Worm (Caenorhabditis elegans) whole organism, young adult: ENCODE results near the gene mut-14.

Experiments used
- B0261.1 ChIP-seq: sonication (generic microtip); optimal IDR thresholded peaks from 2 replicates; lab custom pipeline; 2016; ENCODE audit warnings: mild to moderate bottlenecking, missing genetic modification characterization, moderate library complexity, missing compliant biosample characterization
- B0336.3 ChIP-seq: fragments of 200-800 bp; sonication (Bioruptor generic); IDR thresholded peaks from 2 replicates; pipeline ENCODE4 v1.3.6; 2022; ENCODE audit warnings: missing genetic modification characterization, missing compliant biosample characterization
- F10E7.11 ChIP-seq: sonication (generic microtip); optimal IDR thresholded peaks from 2 replicates; lab custom pipeline; 2017; ENCODE audit warnings: mild to moderate bottlenecking, missing genetic modification characterization, moderate library complexity, missing compliant biosample characterization
- F33H1.4 ChIP-seq: fragments of 200-800 bp; sonication (Bioruptor generic); IDR thresholded peaks from 2 replicates; pipeline ENCODE4 v1.3.6; 2022; ENCODE audit warnings: missing genetic modification reagents, missing genetic modification characterization, missing compliant biosample characterization
- K12H6.12 ChIP-seq: fragments of 200-800 bp; sonication (Bioruptor generic); optimal IDR thresholded peaks from 2 replicates; lab custom pipeline; 2018; ENCODE audit warnings: mild to moderate bottlenecking, missing genetic modification characterization, missing compliant biosample characterization
- T07F8.4 ChIP-seq: sonication (generic microtip); optimal IDR thresholded peaks from 2 replicates; lab custom pipeline; 2016; ENCODE audit warnings: mild to moderate bottlenecking, missing genetic modification characterization, moderate library complexity, missing compliant biosample characterization
- Y53F4B.3 ChIP-seq: fragments of 200-800 bp; sonication (Bioruptor generic); IDR thresholded peaks from 2 replicates; pipeline ENCODE4 v1.3.6; 2022; ENCODE audit warnings: missing genetic modification reagents, missing genetic modification characterization, missing compliant biosample characterization
- aptf-2 ChIP-seq: fragments of 200-800 bp; sonication (Bioruptor generic); conservative IDR thresholded peaks from 2 replicates; pipeline ENCODE4 v1.3.6; 2022; ENCODE audit warnings: missing genetic modification reagents, missing genetic modification characterization, missing compliant biosample characterization
- atf-7 ChIP-seq: sonication (generic microtip); optimal IDR thresholded peaks from 2 replicates; lab custom pipeline; 2017; ENCODE audit warnings: mild to moderate bottlenecking, missing genetic modification characterization, missing compliant biosample characterization
- attf-6 ChIP-seq: fragments of 200-800 bp; sonication (Bioruptor generic); IDR thresholded peaks from 2 replicates; pipeline ENCODE4 v1.3.6; 2022; ENCODE audit warnings: missing genetic modification reagents, missing genetic modification characterization, missing compliant biosample characterization
- cebp-1 ChIP-seq, 2 experiments: fragments of 200-800 bp in 1 of 2; sonication (Bioruptor generic) in 1 of 2; sonication (generic microtip) in 1 of 2; IDR thresholded peaks in 1 of 2; optimal IDR thresholded peaks in 1 of 2; 2 replicates each; pipeline versions ENCODE4 v1.3.6 to Lab custom; 2017 to 2022; ENCODE audit warnings: missing compliant biosample characterization in 2 of 2, missing genetic modification characterization in 2 of 2, mild to moderate bottlenecking in 1 of 2, missing genetic modification reagents in 1 of 2, moderate library complexity in 1 of 2
- cebp-2 ChIP-seq: fragments of 200-800 bp; sonication (Bioruptor generic); IDR thresholded peaks from 2 replicates; pipeline ENCODE4 v1.3.6; 2022; ENCODE audit warnings: missing genetic modification characterization, missing compliant biosample characterization
- ceh-27 ChIP-seq: fragments of 200-800 bp; sonication (Bioruptor generic); optimal IDR thresholded peaks from 2 replicates; lab custom pipeline; 2018; ENCODE audit warnings: mild to moderate bottlenecking, missing genetic modification characterization, moderate library complexity, missing compliant biosample characterization
- ceh-40 ChIP-seq: fragments of 200-800 bp; sonication (Bioruptor generic); IDR thresholded peaks from 2 replicates; pipeline ENCODE4 v1.3.6; 2022; ENCODE audit warnings: missing genetic modification characterization, missing compliant biosample characterization
- ceh-91 ChIP-seq: fragments of 200-800 bp; sonication (Bioruptor generic); IDR thresholded peaks from 2 replicates; pipeline ENCODE4 v1.3.6; 2022; ENCODE audit warnings: missing genetic modification reagents, missing genetic modification characterization, missing compliant biosample characterization
- chd-7 ChIP-seq: sonication (generic microtip); optimal IDR thresholded peaks from 2 replicates; lab custom pipeline; 2016; ENCODE audit warnings: mild to moderate bottlenecking, missing genetic modification characterization, moderate library complexity, missing compliant biosample characterization
- dpff-1 ChIP-seq: sonication (generic microtip); optimal IDR thresholded peaks from 2 replicates; lab custom pipeline; 2017; ENCODE audit warnings: mild to moderate bottlenecking, missing genetic modification characterization, missing compliant biosample characterization
- egl-18 ChIP-seq: fragments of 200-800 bp; sonication (Bioruptor generic); IDR thresholded peaks from 2 replicates; pipeline ENCODE4 v1.3.6; 2022; ENCODE audit warnings: missing genetic modification reagents, missing genetic modification characterization, missing compliant biosample characterization
- egl-44 ChIP-seq: fragments of 200-800 bp; sonication (Bioruptor generic); IDR thresholded peaks from 2 replicates; pipeline ENCODE4 v1.3.6; 2022; ENCODE audit warnings: missing genetic modification reagents, missing genetic modification characterization, missing compliant biosample characterization
- fkh-3 ChIP-seq: sonication (generic microtip); optimal IDR thresholded peaks from 2 replicates; lab custom pipeline; 2016; ENCODE audit warnings: mild to moderate bottlenecking, missing genetic modification characterization, missing compliant biosample characterization
- hmg-1.2 ChIP-seq: fragments of 200-800 bp; sonication (Bioruptor generic); IDR thresholded peaks from 2 replicates; pipeline ENCODE4 v1.3.6; 2022; ENCODE audit warnings: missing genetic modification reagents, missing genetic modification characterization, missing compliant biosample characterization
- hmg-20 ChIP-seq: fragments of 200-800 bp; sonication (Bioruptor generic); IDR thresholded peaks from 2 replicates; pipeline ENCODE4 v1.3.6; 2022; ENCODE audit warnings: missing genetic modification reagents, missing genetic modification characterization, missing compliant biosample characterization
- let-607 ChIP-seq, 2 experiments: fragments of 200-800 bp in 1 of 2; sonication (Bioruptor generic) in 1 of 2; sonication (generic microtip) in 1 of 2; optimal IDR thresholded peaks; 2 replicates each; lab custom pipeline; 2016 to 2018; ENCODE audit warnings: mild to moderate bottlenecking in 2 of 2, missing compliant biosample characterization in 2 of 2, missing genetic modification characterization in 2 of 2, moderate library complexity in 2 of 2, missing genotype in 1 of 2
- lin-35 ChIP-seq, 3 experiments: fragments of 150-350 bp in 2 of 3; sonication (generic microtip) in 1 of 3; optimal IDR thresholded peaks; 2 replicates each; lab custom pipeline; 2014 to 2018; ENCODE audit warnings: missing biosample characterization in 3 of 3, missing genetic modification characterization in 3 of 3, missing genetic modification reagents in 3 of 3
- madf-3 ChIP-seq: fragments of 200-800 bp; sonication (Bioruptor generic); IDR thresholded peaks from 2 replicates; pipeline ENCODE4 v1.3.6; 2022; ENCODE audit warnings: missing genetic modification reagents, missing genetic modification characterization, missing compliant biosample characterization
- nfya-2 ChIP-seq: fragments of 200-800 bp; sonication (Bioruptor generic); IDR thresholded peaks from 2 replicates; pipeline ENCODE4 v1.3.6; 2022; ENCODE audit warnings: missing genetic modification reagents, missing genetic modification characterization, missing compliant biosample characterization
- nhr-27 ChIP-seq: fragments of 200-800 bp; sonication (Bioruptor generic); optimal IDR thresholded peaks from 2 replicates; lab custom pipeline; 2018; ENCODE audit warnings: mild to moderate bottlenecking, missing genetic modification characterization, moderate library complexity, missing compliant biosample characterization
- nhr-80 ChIP-seq: sonication (generic microtip); optimal IDR thresholded peaks from 2 replicates; lab custom pipeline; 2016; ENCODE audit warnings: missing genetic modification characterization, missing compliant biosample characterization
- nhr-90 ChIP-seq: sonication (generic microtip); optimal IDR thresholded peaks from 2 replicates; lab custom pipeline; 2016; ENCODE audit warnings: missing genotype, mild to moderate bottlenecking, missing genetic modification characterization, missing compliant biosample characterization
- pbrm-1 ChIP-seq: fragments of 200-800 bp; sonication (Bioruptor generic); IDR thresholded peaks from 2 replicates; pipeline ENCODE4 v1.3.6; 2022; ENCODE audit warnings: missing genetic modification reagents, missing genetic modification characterization, missing compliant biosample characterization
- rpc-1 ChIP-seq, 2 experiments: fragments of 150-350 bp in 1 of 2; sonication (generic microtip) in 1 of 2; optimal IDR thresholded peaks; 2 replicates each; lab custom pipeline; 2014 to 2018; ENCODE audit warnings: missing biosample characterization in 1 of 2, missing genetic modification characterization in 1 of 2, missing genetic modification reagents in 1 of 2, missing genotype in 1 of 2
- snpc-1.1 ChIP-seq: sonication (generic microtip); optimal IDR thresholded peaks from 2 replicates; lab custom pipeline; 2017; ENCODE audit warnings: missing genetic modification characterization, mild to moderate bottlenecking, missing compliant biosample characterization, antibody characterized with exemption, moderate library complexity, missing genotype, missing genetic modification reagents; ENCODE audit not compliant: insufficient read depth
- snpc-3.4 ChIP-seq: sonication (generic microtip); optimal IDR thresholded peaks from 2 replicates; lab custom pipeline; 2017; ENCODE audit warnings: missing genetic modification characterization, mild to moderate bottlenecking, missing compliant biosample characterization, antibody characterized with exemption, moderate library complexity, missing genotype, missing genetic modification reagents
- unc-130 ChIP-seq: sonication (generic microtip); optimal IDR thresholded peaks from 2 replicates; lab custom pipeline; 2016; ENCODE audit warnings: missing genetic modification reagents, missing genetic modification characterization, missing compliant biosample characterization
- unc-62 ChIP-seq: fragments of 150-350 bp; optimal IDR thresholded peaks from 2 replicates; lab custom pipeline; 2014; ENCODE audit warnings: missing biosample characterization, missing genetic modification reagents, missing genetic modification characterization
- xnd-1 ChIP-seq: sonication (generic microtip); optimal IDR thresholded peaks from 2 replicates; lab custom pipeline; 2016; ENCODE audit warnings: missing genotype, missing genetic modification reagents, missing genetic modification characterization, missing compliant biosample characterization
- ztf-18 ChIP-seq: sonication (generic microtip); optimal IDR thresholded peaks from 2 replicates; lab custom pipeline; 2016; ENCODE audit warnings: missing genotype, mild to moderate bottlenecking, missing genetic modification characterization, missing compliant biosample characterization
- ztf-22 ChIP-seq: fragments of 200-800 bp; sonication (Bioruptor generic); optimal IDR thresholded peaks from 2 replicates; lab custom pipeline; 2018; ENCODE audit warnings: mild to moderate bottlenecking, missing genetic modification characterization, moderate library complexity, missing compliant biosample characterization

The mut-14 gene

DNA sequence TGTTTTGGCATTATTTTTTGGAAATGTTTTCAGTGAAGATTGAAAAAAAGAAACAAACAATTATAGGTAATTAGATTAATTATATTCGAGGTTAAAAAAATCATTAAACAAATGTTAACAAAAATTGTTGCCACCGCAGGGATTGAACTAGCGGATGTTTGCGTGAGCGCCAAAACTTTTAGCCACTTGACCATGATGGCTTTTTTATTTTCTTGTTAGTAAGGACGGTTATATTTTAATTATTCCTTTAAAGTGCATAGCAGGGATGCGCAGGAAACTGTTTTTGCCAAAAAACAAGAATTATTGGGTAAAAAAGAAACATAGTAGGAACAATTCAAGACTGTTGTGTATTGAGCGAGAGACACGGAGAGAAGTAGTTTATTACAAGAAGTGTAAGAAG, 6.8 kb upstream of the mut-14 start (continued):
- TF ChIP-seq cebp-2 (GFP tag; lab: Robert Waterston, UW) (peak; percentile 94), madf-3 (peak; percentile 74; the same call in 1 of the 2 replicates), atf-7 (tag; lab: Kevin White, UChicago) (peak; percentile 77), ztf-22 (no peak), attf-6 (peak; percentile 85), F10E7.11 (peak; percentile 85), B0336.3 (peak; percentile 87), unc-62 (GFP tag; lab: Kevin White, UChicago) (no peak), lin-35 (GFP tag; optimal IDR thresholded peaks at IDR 0.05; lab: Kevin White, UChicago) (no peak), ztf-18 (tag; lab: Kevin White, UChicago) (peak; percentile 56), dpff-1 (tag; lab: Kevin White, UChicago) (peak; percentile 56), rpc-1 (optimal IDR thresholded peaks at IDR 0.05; lab: Kevin White, UChicago) (peak; percentile 92), rpc-1 (tag; optimal IDR thresholded peaks at IDR 0.05; lab: Kevin White, UChicago) (peak; percentile 93), B0261.1 (peak; percentile 70), ceh-40 (GFP tag; lab: Robert Waterston, UW) (peak; percentile 88), chd-7 (peak; percentile 77), F33H1.4 (peak; percentile 63), aptf-2 (no peak), K12H6.12 (tag; lab: Kevin White, UChicago) (peak; percentile 3), pbrm-1 (GFP tag; lab: Robert Waterston, UW) (peak; percentile 77), let-607 (tag; optimal IDR thresholded peaks at IDR 0.05; lab: Kevin White, UChicago) (peak in 1 of 2 experiments; percentile 54), egl-18 (GFP tag; lab: Robert Waterston, UW) (no peak), cebp-1 (GFP tag; IDR thresholded peaks at IDR 0.05; lab: Robert Waterston, UW) (0 out of 2 replicates have a peak, but pooled peaks have one; percentile 18), cebp-1 (tag; optimal IDR thresholded peaks at IDR 0.05; lab: Kevin White, UChicago) (no peak), nhr-80 (tag; lab: Kevin White, UChicago) (no peak), ceh-91 (peak; percentile 26; the same call in 1 of the 2 replicates), snpc-1.1 (tag; lab: Kevin White, UChicago) (peak; percentile 30), Y53F4B.3 (GFP tag; lab: Robert Waterston, UW) (peak; percentile 24; the same call in 1 of the 2 replicates), fkh-3 (tag; lab: Kevin White, UChicago) (peak; percentile 81), ceh-27 (GFP tag; lab: Kevin White, UChicago) (no peak), hmg-20 (peak; percentile 80; the same call in 1 of the 2 replicates), xnd-1 (tag; lab: Kevin White, UChicago) (peak; percentile 52), nhr-27 (tag; lab: Kevin White, UChicago) (no peak), hmg-1.2 (GFP tag; lab: Robert Waterston, UW) (peak; percentile 65), egl-44 (GFP tag; lab: Robert Waterston, UW) (peak; percentile 84; the same call in 1 of the 2 replicates), snpc-3.4 (tag; lab: Kevin White, UChicago) (peak; percentile 73), T07F8.4 (tag; lab: Kevin White, UChicago) (peak; percentile 36), nfya-2 (GFP tag; lab: Robert Waterston, UW) (peak; percentile 87; the same call in 1 of the 2 replicates), nhr-90 (tag; lab: Kevin White, UChicago) (peak; percentile 70), unc-130 (GFP tag; lab: Kevin White, UChicago) (no peak)
- TF ChIP-seq, all 124 proteins: peak for 77
